Worm (Caenorhabditis elegans) whole organism, L2 larva: ENCODE measurements around the gene C16C8.20.

Experiments
- dmd-4 ChIP-seq: sonication (generic microtip); optimal IDR thresholded peaks from 2 replicates; lab custom pipeline; 2017; ENCODE audit warnings: missing biosample characterization, missing genetic modification characterization
- lin-11 ChIP-seq: fragments of 150-350 bp; sonication (generic microtip); optimal IDR thresholded peaks from 2 replicates; lab custom pipeline; 2014; ENCODE audit warnings: missing biosample characterization, missing genetic modification characterization, inconsistent platforms, mixed read lengths

DNA sequence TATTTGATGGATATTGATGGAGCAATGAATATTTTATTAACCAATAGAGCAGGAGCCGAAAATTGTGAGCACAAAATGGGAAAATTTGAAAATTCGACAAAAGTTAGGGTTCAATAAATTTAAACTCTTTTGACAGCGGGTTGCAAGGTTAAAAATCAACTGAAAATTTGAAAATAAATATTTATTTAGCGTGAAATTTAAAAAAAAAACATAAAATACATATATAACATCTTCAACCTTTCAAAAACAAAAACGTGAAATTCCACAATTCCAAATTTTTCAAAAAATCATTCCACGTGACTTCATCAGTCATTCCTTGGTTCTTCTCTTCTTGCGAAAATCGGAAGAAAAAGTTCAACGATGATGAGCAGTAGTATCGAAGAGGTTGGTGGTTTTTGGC is 17.3 kb upstream of the C16C8.20 start, which contains the start of gene C16C8.18:
- TF ChIP-seq dmd-4 (tag; lab: Kevin White, UChicago) = no peak
- TF ChIP-seq lin-11 (tag; lab: Kevin White, UChicago) = no peak
